Worm (Caenorhabditis elegans): ENCODE measurements around the gene Y110A2AL.5.

DNA sequence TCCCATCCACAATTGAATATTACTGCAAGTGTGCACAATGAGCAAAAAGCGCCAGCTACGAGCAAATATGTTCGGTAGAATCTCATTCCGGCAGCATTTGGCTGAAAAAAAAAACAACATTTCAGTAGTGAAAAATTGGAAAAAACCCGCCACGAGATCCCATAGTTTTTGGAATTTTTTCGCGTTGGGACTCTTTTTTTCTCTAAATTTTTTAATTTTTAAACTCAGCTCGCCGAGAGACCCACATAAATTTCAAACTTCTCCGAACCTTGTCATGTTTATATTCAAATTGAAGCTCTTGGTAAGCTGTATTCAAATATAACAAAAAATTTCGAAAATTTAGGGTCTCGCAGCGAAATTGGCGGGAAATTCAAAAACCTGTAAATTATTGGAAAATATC is 30.0 kb downstream of the Y110A2AL.5 start, which contains the start of gene sqv-2:
- TF ChIP-seq blmp-1 (tag; optimal IDR thresholded peaks at IDR 0.05; ENCODE audit: insufficient read depth) (no peak), ama-1 (optimal IDR thresholded peaks at IDR 0.05) (no peak), elt-1 (tag; optimal IDR thresholded peaks at IDR 0.05) (no peak), ceh-82 (tag; optimal IDR thresholded peaks at IDR 0.05) (no peak), ztf-11 (tag; optimal IDR thresholded peaks at IDR 0.05) (no peak), nhr-77 (tag; optimal IDR thresholded peaks at IDR 0.05) (no peak), R02D3.7 (tag; optimal IDR thresholded peaks at IDR 0.05) (no peak)

Measured in whole organism, L2 larva.